Worm (Caenorhabditis elegans) whole organism, mixed stage, embryonic: ENCODE data around the gene F14B8.5.

ENCODE experiments used
- blmp-1 ChIP-seq: fragments of 150-350 bp; optimal IDR thresholded peaks from 2 replicates; lab custom pipeline; 2014; ENCODE audit warnings: missing biosample characterization, missing genetic modification characterization
- ceh-83 ChIP-seq: fragments of 200-800 bp; sonication (Bioruptor generic); optimal IDR thresholded peaks from 2 replicates; lab custom pipeline; 2018; ENCODE audit warnings: mild to moderate bottlenecking, missing genetic modification characterization, missing compliant biosample characterization
- unc-120 ChIP-seq: sonication (generic microtip); optimal IDR thresholded peaks from 2 replicates; lab custom pipeline; 2017; ENCODE audit warnings: missing genetic modification characterization, missing compliant biosample characterization; ENCODE audit not compliant: poor library complexity, severe bottlenecking

ce11 chrX:6924461-6924860 lies 4.0 kb downstream of the F14B8.5 start, which contains the start of gene otpl-3:
- TF ChIP-seq unc-120 (tag; lab: Kevin White, UChicago) (no peak), blmp-1 (tag; lab: Kevin White, UChicago) (no peak), ceh-83 (GFP tag; lab: Kevin White, UChicago) (no peak)
